Worm (Caenorhabditis elegans): Measurements from ENCODE around the gene sma-1.

Gene sma-1

DNA sequence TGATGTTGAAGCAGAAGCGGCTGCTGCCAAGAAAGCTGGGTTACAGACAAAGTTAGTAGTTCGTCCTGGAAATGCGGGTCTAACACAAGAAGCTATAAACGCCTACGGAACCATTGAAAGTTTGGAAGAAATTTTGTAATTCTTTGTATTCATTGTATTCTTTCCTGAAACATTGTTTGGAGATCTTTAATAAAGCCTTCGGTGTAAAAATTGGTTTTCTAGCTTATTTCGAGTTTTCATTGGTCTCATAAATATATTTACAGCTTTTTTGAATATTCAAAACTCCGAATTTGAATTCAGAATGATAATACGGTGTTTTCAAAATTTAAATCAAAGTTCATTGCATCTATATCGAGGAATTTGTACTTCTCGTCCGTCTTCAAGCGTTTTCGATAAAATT lies 35.6 kb downstream of the sma-1 start, which contains the start of gene F58H1.8:
F58H1.8 (plus strand) TSS at position 301 of the 400 bp plus-strand sequence.
- TF ChIP-seq bed-3 (GFP tag; optimal IDR thresholded peaks at IDR 0.05) (no peak), tbx-8 (GFP tag; optimal IDR thresholded peaks at IDR 0.05) (no peak), cnd-1 (tag; optimal IDR thresholded peaks at IDR 0.05) (no peak), blmp-1 (tag; optimal IDR thresholded peaks at IDR 0.05) (no peak)

DNA sequence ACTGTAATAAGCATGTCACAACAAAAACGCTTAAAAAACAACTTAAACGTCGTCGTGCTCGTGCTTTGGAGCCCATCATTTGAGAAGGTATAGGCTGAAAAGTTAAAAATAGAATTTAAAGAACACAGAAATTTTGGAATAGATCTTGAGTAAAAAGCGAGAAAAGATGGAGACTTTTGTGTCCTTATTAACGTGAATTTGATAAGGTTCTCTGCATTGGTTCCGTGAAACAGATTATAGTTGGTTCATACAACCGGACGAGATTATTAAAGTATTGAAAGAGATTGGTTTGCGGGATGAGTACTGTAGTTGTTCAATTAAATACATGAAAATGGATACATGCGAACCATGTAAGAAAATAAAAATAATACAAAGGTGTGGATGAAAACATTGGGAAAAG lies 38.5 kb downstream of the sma-1 start, which contains the start of gene gpla-1:
gpla-1 (minus strand) TSS at position 101 of the 400 bp plus-strand sequence.
- no peak for TF ChIP-seq nhr-76 (tag; optimal IDR thresholded peaks at IDR 0.05)
- no peak for TF ChIP-seq ceh-39 (tag; optimal IDR thresholded peaks at IDR 0.05)
- TF ChIP-seq unc-120 (tag; optimal IDR thresholded peaks at IDR 0.05; ENCODE audit: poor library complexity, severe bottlenecking): no peak
- no peak for TF ChIP-seq pha-4 (tag; optimal IDR thresholded peaks at IDR 0.05)
- no peak for TF ChIP-seq tbx-8 (GFP tag; optimal IDR thresholded peaks at IDR 0.05)
- TF ChIP-seq nhr-2 (tag; optimal IDR thresholded peaks at IDR 0.05): no peak
- no peak for TF ChIP-seq snpc-4 (tag; optimal IDR thresholded peaks at IDR 0.05)
- TF ChIP-seq ztf-11 (tag; optimal IDR thresholded peaks at IDR 0.05): no peak
- TF ChIP-seq lin-32 (GFP tag; optimal IDR thresholded peaks at IDR 0.05): no peak
- no peak for TF ChIP-seq sptf-1 (tag; optimal IDR thresholded peaks at IDR 0.05)
- no peak for TF ChIP-seq nhr-28 (tag; optimal IDR thresholded peaks at IDR 0.05)
- no peak for TF ChIP-seq zip-8 (tag; optimal IDR thresholded peaks at IDR 0.05)
- no peak for TF ChIP-seq nhr-237 (tag; optimal IDR thresholded peaks at IDR 0.05)
- TF ChIP-seq nhr-12 (tag; optimal IDR thresholded peaks at IDR 0.05): no peak
- no peak for TF ChIP-seq sem-2 (GFP tag; optimal IDR thresholded peaks at IDR 0.05)

DNA sequence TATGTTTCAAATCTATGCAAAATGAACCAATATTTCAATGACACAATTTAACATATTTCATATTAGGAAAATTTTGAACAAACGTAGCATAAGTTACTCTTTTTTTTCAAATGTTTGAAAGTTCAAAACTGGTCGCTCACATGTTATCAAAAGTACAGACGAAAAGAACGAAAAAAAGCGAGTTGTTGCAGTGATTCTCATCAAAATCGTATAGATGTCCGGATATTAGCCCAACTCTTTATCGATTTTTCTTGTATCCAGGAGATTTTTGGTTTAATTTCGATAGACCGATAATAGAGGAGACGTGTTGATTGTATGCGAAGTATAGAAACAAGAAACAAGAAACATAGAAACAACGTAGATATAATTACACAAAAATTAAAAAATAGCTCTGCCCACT lies 41.1 kb downstream of the sma-1 start:
- TF ChIP-seq bed-3 (GFP tag; optimal IDR thresholded peaks at IDR 0.05) (no peak), nhr-76 (tag; optimal IDR thresholded peaks at IDR 0.05) (no peak), ham-2 (GFP tag; optimal IDR thresholded peaks at IDR 0.05) (no peak), M03D4.4 (tag; optimal IDR thresholded peaks at IDR 0.05) (no peak), tbx-8 (GFP tag; optimal IDR thresholded peaks at IDR 0.05) (no peak), unc-39 (tag; optimal IDR thresholded peaks at IDR 0.05) (no peak), unc-62 (GFP tag; optimal IDR thresholded peaks at IDR 0.05) (no peak), ceh-83 (GFP tag; optimal IDR thresholded peaks at IDR 0.05) (no peak), flh-1 (GFP tag; optimal IDR thresholded peaks at IDR 0.05) (no peak)

DNA sequence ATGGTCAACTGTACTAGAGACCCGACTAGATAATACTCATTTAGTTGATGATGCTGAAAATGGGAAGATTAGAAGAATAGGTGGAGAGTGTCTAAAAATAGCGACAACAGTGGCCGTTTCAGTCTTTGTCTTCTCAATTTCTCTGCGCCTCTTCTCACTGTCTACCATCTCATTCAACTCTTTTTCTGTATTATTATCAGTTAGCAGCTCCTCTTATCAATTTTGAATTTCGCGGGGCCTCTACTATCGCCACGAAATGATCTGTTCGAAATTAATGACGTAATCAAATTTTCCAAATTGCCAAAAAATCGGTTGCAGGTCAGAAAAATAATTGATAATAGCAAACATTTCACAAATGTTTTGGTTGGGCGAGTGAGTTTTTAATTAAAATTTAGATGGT lies 42.4 kb downstream of the sma-1 start:
- TF ChIP-seq elt-1 (tag; optimal IDR thresholded peaks at IDR 0.05; ENCODE audit: borderline replicate concordance, insufficient read depth) (no peak), sem-2 (GFP tag; optimal IDR thresholded peaks at IDR 0.05) (no peak), zip-8 (tag; optimal IDR thresholded peaks at IDR 0.05) (peak; percentile 68), pha-4 (tag; optimal IDR thresholded peaks at IDR 0.05) (no peak), mep-1 (tag; optimal IDR thresholded peaks at IDR 0.05) (no peak), sptf-1 (tag; optimal IDR thresholded peaks at IDR 0.05) (no peak)

DNA sequence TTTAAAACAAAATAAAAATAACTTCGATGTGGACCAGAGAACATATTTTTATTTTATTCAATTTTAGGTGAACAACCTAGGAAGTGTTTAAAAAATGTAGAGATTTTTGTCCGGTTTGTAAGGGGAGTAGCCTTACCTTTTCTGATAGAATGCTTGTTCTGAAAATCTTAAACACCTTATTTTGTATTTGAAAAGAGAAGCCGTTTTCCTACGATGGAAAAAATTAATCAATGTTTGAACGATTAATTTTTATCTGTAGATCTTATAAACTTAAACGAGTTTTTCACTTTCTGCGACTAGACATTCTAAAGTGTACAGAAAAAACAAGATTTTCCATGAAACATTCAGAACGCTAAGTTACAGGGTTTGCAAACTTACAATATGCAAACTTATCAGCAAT lies 43.1 kb downstream of the sma-1 start, which contains the start of gene F58H1.6:
F58H1.6 (plus strand) TSS at position 301 of the 400 bp plus-strand sequence.
- TF ChIP-seq zip-8 (tag; optimal IDR thresholded peaks at IDR 0.05): no peak
- no peak for TF ChIP-seq M03D4.4 (tag; optimal IDR thresholded peaks at IDR 0.05)
- TF ChIP-seq unc-39 (tag; optimal IDR thresholded peaks at IDR 0.05): no peak
- TF ChIP-seq cnd-1 (tag; optimal IDR thresholded peaks at IDR 0.05): no peak
- no peak for TF ChIP-seq pha-4 (tag; optimal IDR thresholded peaks at IDR 0.05)
- no peak for TF ChIP-seq blmp-1 (tag; optimal IDR thresholded peaks at IDR 0.05)
- TF ChIP-seq ham-2 (GFP tag; optimal IDR thresholded peaks at IDR 0.05): no peak
- TF ChIP-seq unc-62 (GFP tag; optimal IDR thresholded peaks at IDR 0.05): no peak
- no peak for TF ChIP-seq unc-120 (tag; optimal IDR thresholded peaks at IDR 0.05; ENCODE audit: poor library complexity, severe bottlenecking)
- no peak for TF ChIP-seq nhr-12 (tag; optimal IDR thresholded peaks at IDR 0.05)

DNA sequence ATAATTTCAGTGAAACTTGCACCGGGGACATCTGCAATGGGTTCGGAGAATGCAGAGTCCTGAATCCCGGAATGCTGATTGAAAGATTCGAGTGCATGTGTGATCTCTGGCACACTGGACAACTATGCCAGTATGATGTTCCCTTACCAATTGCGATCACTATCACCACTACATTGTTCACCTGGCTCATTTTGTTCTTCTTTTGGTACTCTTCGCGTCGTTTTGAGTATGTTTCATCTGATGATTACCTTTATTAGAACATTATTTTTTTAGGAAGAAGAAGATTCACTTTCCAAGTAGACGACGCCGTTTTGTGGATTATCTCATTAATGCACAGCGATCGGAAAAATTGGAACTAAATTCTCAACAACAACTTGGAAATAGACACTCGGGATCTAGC lies 44.5 kb downstream of the sma-1 start:
- no peak for TF ChIP-seq unc-39 (tag; optimal IDR thresholded peaks at IDR 0.05)

DNA sequence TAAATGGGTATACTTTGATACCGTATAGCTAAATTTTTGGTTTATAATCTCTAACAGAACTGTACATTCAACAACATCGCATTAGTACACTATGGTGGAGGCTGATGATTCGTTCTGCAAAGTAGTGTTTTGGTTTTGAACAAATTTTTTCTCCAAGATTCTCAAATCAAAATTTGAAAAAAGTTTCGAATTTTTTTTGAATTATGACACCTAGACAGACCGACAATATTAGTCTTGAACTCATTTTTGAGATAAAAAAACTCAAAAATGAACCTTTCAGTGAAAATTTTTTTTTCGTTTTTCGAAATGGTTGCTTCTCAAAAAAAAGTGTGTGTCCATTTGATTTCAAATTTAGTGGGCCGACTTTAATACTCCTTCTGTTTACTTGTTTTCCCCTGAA lies 46.2 kb downstream of the sma-1 start:
- TF ChIP-seq nhr-12 (tag; optimal IDR thresholded peaks at IDR 0.05) (no peak), pha-4 (tag; optimal IDR thresholded peaks at IDR 0.05) (no peak), elt-1 (tag; optimal IDR thresholded peaks at IDR 0.05; ENCODE audit: borderline replicate concordance, insufficient read depth) (no peak), nhr-76 (tag; optimal IDR thresholded peaks at IDR 0.05) (no peak), nhr-237 (tag; optimal IDR thresholded peaks at IDR 0.05) (no peak), hlh-1 (tag; optimal IDR thresholded peaks at IDR 0.05) (no peak), lin-13 (tag; optimal IDR thresholded peaks at IDR 0.05) (no peak), bed-3 (GFP tag; optimal IDR thresholded peaks at IDR 0.05) (no peak), blmp-1 (tag; optimal IDR thresholded peaks at IDR 0.05) (no peak), M03D4.4 (tag; optimal IDR thresholded peaks at IDR 0.05) (no peak), elt-3 (tag; optimal IDR thresholded peaks at IDR 0.05) (no peak), lin-32 (GFP tag; optimal IDR thresholded peaks at IDR 0.05) (no peak)
